Worm (Caenorhabditis elegans) whole organism, L2 larva: ENCODE measurements around the gene R08C7.1.

Experiments
- C34F6.9 ChIP-seq: fragments of 150-350 bp; optimal IDR thresholded peaks from 2 replicates; lab custom pipeline; 2014; ENCODE audit warnings: missing biosample characterization, missing genetic modification characterization
- F13H6.1 ChIP-seq: sonication (generic microtip); optimal IDR thresholded peaks from 2 replicates; lab custom pipeline; 2016; ENCODE audit warnings: missing genetic modification characterization, missing compliant biosample characterization
- R02D3.7 ChIP-seq: fragments of 150-350 bp; optimal IDR thresholded peaks from 2 replicates; lab custom pipeline; 2014; ENCODE audit warnings: missing biosample characterization, missing genetic modification characterization
- alr-1 ChIP-seq: fragments of 150-350 bp; optimal IDR thresholded peaks from 2 replicates; lab custom pipeline; 2014; ENCODE audit warnings: missing biosample characterization, missing genetic modification characterization
- aly-2 ChIP-seq: fragments of 150-350 bp; optimal IDR thresholded peaks from 2 replicates; lab custom pipeline; 2014; ENCODE audit warnings: missing biosample characterization, missing genetic modification characterization
- ceh-16 ChIP-seq: fragments of 150-350 bp; optimal IDR thresholded peaks from 2 replicates; lab custom pipeline; 2014; ENCODE audit warnings: missing biosample characterization, missing genetic modification characterization
- ceh-82 ChIP-seq: fragments of 150-350 bp; optimal IDR thresholded peaks from 2 replicates; lab custom pipeline; 2014; ENCODE audit warnings: missing biosample characterization, missing genetic modification characterization
- crh-2 ChIP-seq: sonication (generic microtip); optimal IDR thresholded peaks from 2 replicates; lab custom pipeline; 2017; ENCODE audit warnings: missing biosample characterization, missing genetic modification characterization
- dmd-4 ChIP-seq: sonication (generic microtip); optimal IDR thresholded peaks from 2 replicates; lab custom pipeline; 2017; ENCODE audit warnings: missing biosample characterization, missing genetic modification characterization
- egl-27 ChIP-seq: sonication (generic microtip); optimal IDR thresholded peaks from 3 replicates; lab custom pipeline; 2017; ENCODE audit warnings: missing biosample characterization, missing genetic modification reagents, missing genetic modification characterization
- elt-3 ChIP-seq: sonication (generic microtip); optimal IDR thresholded peaks from 2 replicates; lab custom pipeline; 2017; ENCODE audit warnings: missing biosample characterization, missing genetic modification characterization
- fos-1 ChIP-seq: fragments of 150-350 bp; optimal IDR thresholded peaks from 2 replicates; lab custom pipeline; 2014; ENCODE audit warnings: missing biosample characterization, missing genetic modification characterization
- gmeb-1 ChIP-seq: fragments of 150-350 bp; optimal IDR thresholded peaks from 2 replicates; lab custom pipeline; 2014; ENCODE audit warnings: missing biosample characterization, missing genetic modification characterization
- lin-11 ChIP-seq: fragments of 150-350 bp; sonication (generic microtip); optimal IDR thresholded peaks from 2 replicates; lab custom pipeline; 2014; ENCODE audit warnings: missing biosample characterization, missing genetic modification characterization, inconsistent platforms, mixed read lengths
- lin-13 ChIP-seq: fragments of 150-350 bp; optimal IDR thresholded peaks from 2 replicates; lab custom pipeline; 2014; ENCODE audit warnings: missing biosample characterization, missing genetic modification reagents, missing genetic modification characterization
- lin-39 ChIP-seq: fragments of 150-350 bp; optimal IDR thresholded peaks from 2 replicates; lab custom pipeline; 2014; ENCODE audit warnings: missing biosample characterization, missing genetic modification reagents, missing genetic modification characterization
- lsy-2 ChIP-seq, 2 experiments: fragments of 150-350 bp in 1 of 2; sonication (generic microtip) in 1 of 2; optimal IDR thresholded peaks; 2 replicates each; lab custom pipeline; 2014 to 2017; ENCODE audit warnings: missing biosample characterization in 2 of 2, missing genetic modification characterization in 2 of 2
- mbf-1 ChIP-seq: sonication (generic microtip); optimal IDR thresholded peaks from 2 replicates; lab custom pipeline; 2017; ENCODE audit warnings: missing biosample characterization, missing genetic modification characterization
- mdl-1 ChIP-seq, 2 experiments: fragments of 150-350 bp in 1 of 2; sonication (generic microtip) in 1 of 2; optimal IDR thresholded peaks; 2 replicates each; lab custom pipeline; 2017; ENCODE audit warnings: missing biosample characterization in 2 of 2, missing genetic modification characterization in 2 of 2
- nhr-10 ChIP-seq: sonication (generic microtip); optimal IDR thresholded peaks from 2 replicates; lab custom pipeline; 2017; ENCODE audit warnings: missing biosample characterization, missing genetic modification characterization
- nhr-11 ChIP-seq: fragments of 150-350 bp; optimal IDR thresholded peaks from 2 replicates; lab custom pipeline; 2014; ENCODE audit warnings: missing biosample characterization, missing genetic modification characterization
- nhr-12 ChIP-seq: fragments of 150-350 bp; optimal IDR thresholded peaks from 2 replicates; lab custom pipeline; 2014; ENCODE audit warnings: missing biosample characterization, missing genetic modification characterization
- nhr-129 ChIP-seq: fragments of 150-350 bp; optimal IDR thresholded peaks from 2 replicates; lab custom pipeline; 2014; ENCODE audit warnings: missing biosample characterization, missing genetic modification characterization
- nhr-21 ChIP-seq: fragments of 150-350 bp; optimal IDR thresholded peaks from 2 replicates; lab custom pipeline; 2014; ENCODE audit warnings: missing biosample characterization, missing genetic modification characterization
- nhr-237 ChIP-seq: fragments of 150-350 bp; optimal IDR thresholded peaks from 2 replicates; lab custom pipeline; 2014; ENCODE audit warnings: missing biosample characterization, missing genetic modification characterization
- nhr-25 ChIP-seq: fragments of 150-350 bp; sonication (generic microtip); optimal IDR thresholded peaks from 3 replicates; lab custom pipeline; 2014; ENCODE audit warnings: missing biosample characterization, missing genetic modification characterization
- nhr-6 ChIP-seq: fragments of 150-350 bp; optimal IDR thresholded peaks from 2 replicates; lab custom pipeline; 2014; ENCODE audit warnings: missing biosample characterization, missing genetic modification characterization
- nhr-77 ChIP-seq: fragments of 150-350 bp; optimal IDR thresholded peaks from 2 replicates; lab custom pipeline; 2014; ENCODE audit warnings: missing biosample characterization, missing genetic modification characterization
- peb-1 ChIP-seq: fragments of 150-350 bp; optimal IDR thresholded peaks from 2 replicates; lab custom pipeline; 2014; ENCODE audit warnings: missing biosample characterization, missing genetic modification characterization
- sem-4 ChIP-seq: fragments of 150-350 bp; optimal IDR thresholded peaks from 2 replicates; lab custom pipeline; 2014; ENCODE audit warnings: missing biosample characterization, missing genetic modification reagents, missing genetic modification characterization
- skn-1 ChIP-seq: sonication (generic microtip); optimal IDR thresholded peaks from 2 replicates; lab custom pipeline; 2017; ENCODE audit warnings: missing biosample characterization, missing genetic modification characterization
- sma-3 ChIP-seq: sonication (generic microtip); optimal IDR thresholded peaks from 2 replicates; lab custom pipeline; 2016; ENCODE audit warnings: missing genetic modification reagents, missing genetic modification characterization, missing compliant biosample characterization
- sma-9 ChIP-seq, 2 experiments: fragments of 150-350 bp in 1 of 2; sonication (generic microtip) in 1 of 2; optimal IDR thresholded peaks; 2 replicates each; lab custom pipeline; 2014 to 2016; ENCODE audit warnings: missing genetic modification characterization in 2 of 2, mild to moderate bottlenecking in 1 of 2, missing biosample characterization in 1 of 2, missing compliant biosample characterization in 1 of 2, missing genetic modification reagents in 1 of 2, moderate library complexity in 1 of 2
- snpc-4 ChIP-seq: fragments of 150-350 bp; optimal IDR thresholded peaks from 2 replicates; lab custom pipeline; 2014; ENCODE audit warnings: missing biosample characterization, missing genetic modification characterization
- unc-39 ChIP-seq: fragments of 150-350 bp; optimal IDR thresholded peaks from 2 replicates; lab custom pipeline; 2014; ENCODE audit warnings: missing biosample characterization, missing genetic modification characterization
- unc-55 ChIP-seq: fragments of 150-350 bp; sonication (generic microtip); optimal IDR thresholded peaks from 3 replicates; lab custom pipeline; 2014; ENCODE audit warnings: missing biosample characterization, missing genetic modification reagents, missing genetic modification characterization
- unc-62 ChIP-seq: fragments of 150-350 bp; optimal IDR thresholded peaks from 2 replicates; lab custom pipeline; 2014; ENCODE audit warnings: missing biosample characterization, missing genetic modification reagents, missing genetic modification characterization
- zag-1 ChIP-seq: fragments of 150-350 bp; optimal IDR thresholded peaks from 2 replicates; lab custom pipeline; 2014; ENCODE audit warnings: missing biosample characterization, missing genetic modification characterization
- ztf-1 ChIP-seq: fragments of 200-800 bp; sonication (Bioruptor generic); conservative IDR thresholded peaks from 2 replicates; pipeline ENCODE4 v1.3.6; 2022; ENCODE audit warnings: missing genetic modification characterization, missing compliant biosample characterization
- ztf-11 ChIP-seq: sonication (generic microtip); optimal IDR thresholded peaks from 2 replicates; lab custom pipeline; 2017; ENCODE audit warnings: missing biosample characterization, missing genetic modification characterization
- ztf-4 ChIP-seq: fragments of 150-350 bp; optimal IDR thresholded peaks from 2 replicates; lab custom pipeline; 2014; ENCODE audit warnings: missing biosample characterization, missing genetic modification characterization

The R08C7.1 gene

DNA sequence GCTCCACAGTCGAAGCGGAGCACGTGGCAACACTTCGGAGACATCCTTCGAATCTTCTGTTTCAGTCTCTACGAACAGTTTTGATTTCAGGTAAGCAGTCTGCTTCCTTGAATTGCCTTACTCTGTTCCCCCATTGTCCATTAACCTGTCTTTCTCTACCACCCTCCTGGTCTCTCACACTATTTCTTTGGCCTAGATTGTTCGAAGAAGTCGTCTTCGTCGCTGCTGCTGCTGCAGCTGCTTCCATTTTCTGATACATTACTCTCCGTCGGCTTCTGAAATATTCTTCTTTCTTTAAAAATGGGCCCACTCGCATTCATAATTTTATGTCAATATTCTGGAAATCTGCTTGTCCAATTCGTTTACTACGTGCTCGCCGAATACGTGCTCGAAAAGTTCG lies at the start of gene R08C7.1:
TSS of gene R08C7.1 (plus strand) at position 301 of the 400 bp plus-strand sequence.
- TF ChIP-seq nhr-10 (tag; lab: Kevin White, UChicago) (no peak), nhr-129 (tag; lab: Kevin White, UChicago) (no peak), peb-1 (tag; lab: Kevin White, UChicago) (no peak), ztf-11 (tag; lab: Kevin White, UChicago) (no peak), lin-13 (GFP tag; lab: Kevin White, UChicago) (no peak), lin-11 (tag; lab: Kevin White, UChicago) (no peak), skn-1 (no peak)
- TF ChIP-seq, all 48 proteins: peak for 0

DNA sequence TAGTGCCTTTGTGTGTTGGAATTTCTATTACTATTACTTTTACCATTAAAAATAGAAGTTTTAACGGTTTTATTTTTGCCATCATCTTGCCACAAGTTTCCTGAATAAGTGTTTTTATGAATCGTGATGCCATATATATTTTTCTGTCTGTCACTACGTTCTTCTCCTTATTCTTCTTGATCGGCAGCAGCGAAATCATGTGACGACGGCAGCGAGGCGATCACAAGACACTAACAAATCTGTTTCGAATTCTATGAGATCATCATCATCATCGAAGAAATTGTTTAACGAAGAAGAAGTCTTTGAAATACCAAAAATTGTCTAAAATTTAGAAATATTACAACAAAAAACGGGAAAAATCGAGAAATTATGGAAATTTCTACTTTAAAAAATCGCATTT lies 49.3 kb upstream of the R08C7.1 start:
- TF ChIP-seq nhr-129 (tag; lab: Kevin White, UChicago) (peak; percentile 71), mdl-1 (tag; optimal IDR thresholded peaks at IDR 0.05; lab: Kevin White, UChicago) (no peak), ceh-82 (tag; lab: Kevin White, UChicago) (no peak), nhr-6 (tag; lab: Kevin White, UChicago) (peak; percentile 9), egl-27 (tag; lab: Kevin White, UChicago) (no peak), C34F6.9 (tag; lab: Kevin White, UChicago) (peak; percentile 20), nhr-12 (tag; lab: Kevin White, UChicago) (no peak), sma-9 (GFP tag; optimal IDR thresholded peaks at IDR 0.05; lab: Kevin White, UChicago) (peak; percentile 75), sma-9 (tag; optimal IDR thresholded peaks at IDR 0.05; lab: Kevin White, UChicago) (no peak), gmeb-1 (tag; lab: Kevin White, UChicago) (peak; percentile 39), sma-3 (peak; percentile 84), ztf-11 (tag; lab: Kevin White, UChicago) (no peak), snpc-4 (tag; lab: Kevin White, UChicago) (no peak), crh-2 (tag; lab: Kevin White, UChicago) (peak; percentile 23), nhr-11 (no peak), mbf-1 (no peak), lin-11 (tag; lab: Kevin White, UChicago) (no peak), nhr-10 (tag; lab: Kevin White, UChicago) (no peak), alr-1 (no peak), R02D3.7 (tag; lab: Kevin White, UChicago) (no peak), elt-3 (tag; lab: Kevin White, UChicago) (no peak), F13H6.1 (no peak), ztf-4 (tag; lab: Kevin White, UChicago) (peak; percentile 24), ceh-16 (tag; lab: Kevin White, UChicago) (peak; percentile 83), fos-1 (tag; lab: Kevin White, UChicago) (no peak), nhr-25 (tag; lab: Kevin White, UChicago) (peak; percentile 77), unc-62 (GFP tag; lab: Kevin White, UChicago) (no peak), lsy-2 (tag; optimal IDR thresholded peaks at IDR 0.05; lab: Kevin White, UChicago) (peak in 1 of 2 experiments; percentile 47), unc-39 (tag; lab: Kevin White, UChicago) (no peak), lin-13 (GFP tag; lab: Kevin White, UChicago) (no peak), nhr-21 (tag; lab: Kevin White, UChicago) (peak; percentile 77), peb-1 (tag; lab: Kevin White, UChicago) (no peak)

- TF ChIP-seq C34F6.9 (tag; lab: Kevin White, UChicago) (peak; percentile 36), nhr-21 (tag; lab: Kevin White, UChicago) (no peak), nhr-237 (tag; lab: Kevin White, UChicago) (no peak), nhr-129 (tag; lab: Kevin White, UChicago) (peak; percentile 16)
Observed at ce11 chrIV:4403870-4404269, 47.8 kb upstream of the R08C7.1 start.

DNA sequence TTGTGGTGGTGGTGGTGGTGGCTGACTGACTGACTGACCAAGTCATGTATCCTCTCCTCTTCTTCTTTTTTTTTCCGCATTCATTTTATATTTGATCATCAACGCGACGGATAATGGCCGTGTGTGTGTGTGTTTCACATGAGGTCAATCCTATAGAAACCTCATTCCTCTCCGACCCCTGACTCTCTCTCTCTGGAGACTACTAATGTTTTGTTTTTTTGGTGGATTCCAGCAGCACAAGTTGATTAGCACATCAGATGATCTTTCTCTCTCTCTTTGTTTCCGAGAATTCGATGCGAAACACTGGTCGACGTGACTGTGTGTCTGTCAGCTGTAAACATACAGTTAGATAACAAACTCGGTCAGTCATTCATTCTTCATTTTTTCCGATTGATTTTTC lies 46.5 kb upstream of the R08C7.1 start, which contains the start of gene Y24D9A.7:
TSS of gene Y24D9A.7 (minus strand) at position 46 of the 400 bp plus-strand sequence.
- TF ChIP-seq snpc-4 (tag; lab: Kevin White, UChicago) (no peak), mdl-1 (tag; optimal IDR thresholded peaks at IDR 0.05; lab: Kevin White, UChicago) (no peak), nhr-12 (tag; lab: Kevin White, UChicago) (no peak), lin-11 (tag; lab: Kevin White, UChicago) (no peak), sma-9 (GFP tag; optimal IDR thresholded peaks at IDR 0.05; lab: Kevin White, UChicago) (peak; percentile 52), sma-9 (tag; optimal IDR thresholded peaks at IDR 0.05; lab: Kevin White, UChicago) (no peak), sma-3 (no peak), sem-4 (tag; lab: Kevin White, UChicago) (no peak), gmeb-1 (tag; lab: Kevin White, UChicago) (peak; percentile 17), unc-55 (GFP tag; lab: Kevin White, UChicago) (no peak), aly-2 (tag; lab: Kevin White, UChicago) (no peak), F13H6.1 (peak; percentile 13), ztf-4 (tag; lab: Kevin White, UChicago) (peak; percentile 3), lsy-2 (tag; optimal IDR thresholded peaks at IDR 0.05; lab: Kevin White, UChicago) (peak in 1 of 2 experiments; percentile 8), nhr-25 (tag; lab: Kevin White, UChicago) (no peak), ceh-16 (tag; lab: Kevin White, UChicago) (no peak), fos-1 (tag; lab: Kevin White, UChicago) (peak; percentile 48), nhr-21 (tag; lab: Kevin White, UChicago) (peak; percentile 29), nhr-77 (no peak), ztf-11 (tag; lab: Kevin White, UChicago) (no peak), lin-39 (tag; lab: Kevin White, UChicago) (no peak), zag-1 (tag; lab: Kevin White, UChicago) (no peak), crh-2 (tag; lab: Kevin White, UChicago) (peak; percentile 55), nhr-237 (tag; lab: Kevin White, UChicago) (no peak), ztf-1 (GFP tag; lab: Robert Waterston, UW) (0 out of 2 replicates have a peak, but pooled peaks have one; percentile 67), nhr-129 (tag; lab: Kevin White, UChicago) (peak; percentile 74), dmd-4 (tag; lab: Kevin White, UChicago) (no peak), ceh-82 (tag; lab: Kevin White, UChicago) (no peak)
